Fruit fly (Drosophila melanogaster) S2 (cell line): Measurements from ENCODE around the gene eIF3d1.

Source experiments
- CG8478 ChIP-seq: fragments of >200 bp; optimal IDR thresholded peaks from 2 replicates; lab custom pipeline; 2018
- CTCF ChIP-seq, 2 experiments: fragments of >200 bp; optimal IDR thresholded peaks; 2 replicates each; lab custom pipeline; 2018

DNA sequence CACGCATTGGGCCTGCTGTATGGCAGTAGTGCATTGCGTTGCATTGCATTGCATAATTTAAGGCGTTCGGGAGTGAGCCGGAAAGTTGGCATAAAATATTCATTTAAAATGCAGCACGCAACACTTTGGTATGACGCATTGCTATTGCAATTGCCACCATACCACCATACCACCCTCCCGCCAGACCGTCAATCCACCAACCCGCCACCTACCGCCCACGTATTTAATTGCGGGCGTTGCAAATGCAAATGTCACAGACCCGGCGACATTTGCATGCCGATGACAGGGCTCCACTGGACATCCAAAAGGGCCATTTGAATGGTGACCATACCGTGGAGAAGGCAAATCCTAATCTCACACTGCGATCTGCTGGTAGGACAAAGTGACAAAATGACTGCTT, 45.0 kb upstream of the eIF3d1 start:
- no peak for TF ChIP-seq CG8478
- TF ChIP-seq CTCF (optimal IDR thresholded peaks at IDR 0.05; lab: Kevin White, UChicago): peak; percentile 40 to 56
